Worm (Caenorhabditis elegans): ENCODE measurements around the gene eak-4.
"Not testable (repeated sequence)": the region's sequence is repeated elsewhere in the genome, so short reads cannot be mapped to it uniquely, and the experiment has no call there.

eak-4 gene

DNA sequence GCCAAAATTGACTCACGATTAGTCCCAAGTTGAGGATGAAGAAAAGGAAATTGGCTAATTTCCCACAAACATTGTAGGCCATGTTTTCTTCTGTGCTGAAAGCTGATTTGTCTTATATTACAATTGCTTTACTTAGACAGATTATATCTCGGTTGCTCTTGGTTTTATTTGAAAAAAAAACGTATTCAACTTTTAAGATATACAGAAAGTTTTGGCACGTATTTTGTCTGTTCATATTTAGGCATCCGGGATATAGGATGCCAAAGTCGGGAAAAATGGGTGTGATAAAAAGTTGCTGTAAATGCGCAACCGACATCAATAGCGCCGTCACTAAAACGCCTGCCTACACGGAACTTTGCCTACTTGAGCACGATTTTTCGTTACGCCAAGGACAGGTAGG, 5.2 kb downstream of the eak-4 start, which contains the start of gene tsp-4:
tsp-4 (minus strand) TSS at position 101 of the 400 bp plus-strand sequence.
- TF ChIP-seq pax-1 (tag; optimal IDR thresholded peaks at IDR 0.05), result no peak

- not testable (repeated sequence) for TF ChIP-seq sdc-2 (tag; optimal IDR thresholded peaks at IDR 0.05); ceh-19 (GFP tag; optimal IDR thresholded peaks at IDR 0.05); pat-9 (tag; optimal IDR thresholded peaks at IDR 0.05)
These were observed 19.9 kb downstream of the eak-4 start, which contains the start of gene sru-17 for ce11 chrIV:12505397-12505796. TSS of gene sru-17 (plus strand) at chrIV:12505697.

ce11 chrIV:12501956-12502355, 23.4 kb downstream of the eak-4 start, which contains the start of gene sru-18:
TSS of gene sru-18 (plus strand) at chrIV:12502256.
- TF ChIP-seq sox-4 (tag; optimal IDR thresholded peaks at IDR 0.05), result no peak
- TF ChIP-seq fkh-6 (tag; optimal IDR thresholded peaks at IDR 0.05), result no peak
- TF ChIP-seq elt-2 (tag; optimal IDR thresholded peaks at IDR 0.05), result no peak
- no peak for TF ChIP-seq tbx-2 (tag; optimal IDR thresholded peaks at IDR 0.05)
- no peak for TF ChIP-seq ahr-1 (tag; optimal IDR thresholded peaks at IDR 0.05)
- no peak for TF ChIP-seq odd-2 (tag; optimal IDR thresholded peaks at IDR 0.05)
- TF ChIP-seq ets-4 (tag; optimal IDR thresholded peaks at IDR 0.05), result no peak
- TF ChIP-seq K09A11.1 (tag; optimal IDR thresholded peaks at IDR 0.05; ENCODE audit: insufficient read depth), result no peak
- no peak for TF ChIP-seq syd-9 (tag; optimal IDR thresholded peaks at IDR 0.05)
- no peak for TF ChIP-seq sox-2 (GFP tag; IDR thresholded peaks at IDR 0.05)
- TF ChIP-seq ceh-6 (GFP tag; optimal IDR thresholded peaks at IDR 0.05), result no peak
- no peak for TF ChIP-seq hlh-6 (tag; optimal IDR thresholded peaks at IDR 0.05)
- TF ChIP-seq ceh-48 (tag; optimal IDR thresholded peaks at IDR 0.05), result no peak
- TF ChIP-seq dve-1 (tag; optimal IDR thresholded peaks at IDR 0.05), result no peak
- TF ChIP-seq pros-1 (tag; optimal IDR thresholded peaks at IDR 0.05), result no peak
- TF ChIP-seq fax-1 (tag; optimal IDR thresholded peaks at IDR 0.05), result no peak
- TF ChIP-seq nfya-1 (tag; optimal IDR thresholded peaks at IDR 0.05), result no peak

ce11 chrIV:12498238-12498637, 27.1 kb downstream of the eak-4 start, which contains the start of gene sru-19:
TSS of gene sru-19 (plus strand) at chrIV:12498538.
- TF ChIP-seq hlh-8 (tag; optimal IDR thresholded peaks at IDR 0.05) (no peak), hlh-6 (tag; optimal IDR thresholded peaks at IDR 0.05) (no peak), pha-2 (tag; optimal IDR thresholded peaks at IDR 0.05) (no peak), unc-3 (GFP tag; conservative IDR thresholded peaks at IDR 0.05) (no peak), unc-3 (tag; optimal IDR thresholded peaks at IDR 0.05) (no peak), dve-1 (tag; optimal IDR thresholded peaks at IDR 0.05) (no peak), fax-1 (tag; optimal IDR thresholded peaks at IDR 0.05) (no peak), ceh-22 (tag; optimal IDR thresholded peaks at IDR 0.05) (no peak), npax-4 (tag; optimal IDR thresholded peaks at IDR 0.05) (no peak), lim-6 (tag; optimal IDR thresholded peaks at IDR 0.05) (no peak), pag-3 (tag; optimal IDR thresholded peaks at IDR 0.05; ENCODE audit: borderline replicate concordance) (no peak), sdc-2 (tag; optimal IDR thresholded peaks at IDR 0.05) (no peak), ets-4 (tag; optimal IDR thresholded peaks at IDR 0.05) (no peak), ref-2 (tag; optimal IDR thresholded peaks at IDR 0.05) (no peak), dmd-4 (tag; optimal IDR thresholded peaks at IDR 0.05; ENCODE audit: borderline replicate concordance) (no peak), hlh-15 (tag; optimal IDR thresholded peaks at IDR 0.05) (no peak), ceh-9 (tag; optimal IDR thresholded peaks at IDR 0.05) (no peak), tbx-2 (tag; optimal IDR thresholded peaks at IDR 0.05) (no peak)

DNA sequence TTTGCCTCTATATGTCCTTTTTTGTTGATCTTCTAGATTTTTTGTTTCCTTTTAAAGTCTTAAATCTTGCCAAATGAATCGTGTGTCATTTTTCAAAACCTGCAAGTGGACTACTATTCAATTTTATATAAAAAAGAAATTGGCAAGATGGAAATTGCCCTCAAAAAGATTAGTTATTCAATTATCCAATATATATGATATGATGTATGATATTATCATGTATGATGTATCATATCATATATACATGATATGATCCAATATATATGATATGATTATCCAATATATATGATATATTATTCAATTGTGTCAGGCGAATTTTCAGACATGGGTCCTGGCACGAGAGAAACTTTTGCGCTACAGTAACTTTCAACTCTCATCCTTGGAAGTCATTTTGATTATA, 30.1 kb downstream of the eak-4 start, which contains the start of gene sru-20:
sru-20 (plus strand) TSS at position 301 of the 400 bp plus-strand sequence.
- TF ChIP-seq ceh-34 (tag; optimal IDR thresholded peaks at IDR 0.05) (no peak), ztf-16 (tag; optimal IDR thresholded peaks at IDR 0.05) (no peak), dmd-4 (tag; optimal IDR thresholded peaks at IDR 0.05; ENCODE audit: borderline replicate concordance) (no peak), C38D4.7 (GFP tag; optimal IDR thresholded peaks at IDR 0.05) (no peak), ceh-45 (GFP tag; IDR thresholded peaks at IDR 0.05) (no peak), K09A11.1 (tag; optimal IDR thresholded peaks at IDR 0.05; ENCODE audit: insufficient read depth) (no peak), odd-2 (tag; optimal IDR thresholded peaks at IDR 0.05) (no peak)
